Worm (Caenorhabditis elegans) whole organism, young adult: ENCODE results near the gene cdka-1.

Experiments used
- B0261.1 ChIP-seq: sonication (generic microtip); optimal IDR thresholded peaks from 2 replicates; lab custom pipeline; 2016; ENCODE audit warnings: mild to moderate bottlenecking, missing genetic modification characterization, moderate library complexity, missing compliant biosample characterization
- F10E7.11 ChIP-seq: sonication (generic microtip); optimal IDR thresholded peaks from 2 replicates; lab custom pipeline; 2017; ENCODE audit warnings: mild to moderate bottlenecking, missing genetic modification characterization, moderate library complexity, missing compliant biosample characterization
- F22D6.2 ChIP-seq: sonication (generic microtip); optimal IDR thresholded peaks from 2 replicates; lab custom pipeline; 2016; ENCODE audit warnings: mild to moderate bottlenecking, missing genetic modification characterization, missing compliant biosample characterization
- F39B2.1 ChIP-seq: fragments of 200-800 bp; sonication (Bioruptor generic); IDR thresholded peaks from 2 replicates; pipeline ENCODE4 v1.3.6; 2022; ENCODE audit warnings: missing genetic modification reagents, missing genetic modification characterization, missing compliant biosample characterization
- F49E8.2 ChIP-seq: sonication (generic microtip); optimal IDR thresholded peaks from 3 replicates; lab custom pipeline; 2017; ENCODE audit warnings: missing genetic modification characterization, mild to moderate bottlenecking, missing compliant biosample characterization, antibody characterized with exemption, moderate library complexity; ENCODE audit not compliant: insufficient read depth
- F52B5.7 ChIP-seq: sonication (generic microtip); optimal IDR thresholded peaks from 2 replicates; lab custom pipeline; 2016; ENCODE audit warnings: mild to moderate bottlenecking, missing genetic modification characterization, missing compliant biosample characterization
- F55B11.4 ChIP-seq: sonication (generic microtip); optimal IDR thresholded peaks from 2 replicates; lab custom pipeline; 2016; ENCODE audit warnings: missing compliant biosample characterization, missing genetic modification characterization, borderline replicate concordance; ENCODE audit not compliant: insufficient read depth
- F57A8.1 ChIP-seq: fragments of 200-800 bp; sonication (Bioruptor generic); optimal IDR thresholded peaks from 2 replicates; lab custom pipeline; 2018; ENCODE audit warnings: mild to moderate bottlenecking, missing genetic modification characterization, moderate library complexity, missing compliant biosample characterization
- T26A5.8 ChIP-seq: sonication (generic microtip); optimal IDR thresholded peaks from 2 replicates; lab custom pipeline; 2016; ENCODE audit warnings: missing genetic modification characterization, missing compliant biosample characterization
- Y53F4B.3 ChIP-seq: fragments of 200-800 bp; sonication (Bioruptor generic); IDR thresholded peaks from 2 replicates; pipeline ENCODE4 v1.3.6; 2022; ENCODE audit warnings: missing genetic modification reagents, missing genetic modification characterization, missing compliant biosample characterization
- Y53G8AR.9 ChIP-seq: fragments of 200-800 bp; sonication (Bioruptor generic); conservative IDR thresholded peaks from 2 replicates; pipeline ENCODE4 v1.3.6; 2022; ENCODE audit warnings: missing genetic modification reagents, missing genetic modification characterization, missing compliant biosample characterization
- Y79H2A.3 ChIP-seq: fragments of 200-800 bp; sonication (Bioruptor generic); conservative IDR thresholded peaks from 2 replicates; pipeline ENCODE4 v1.3.6; 2022; ENCODE audit warnings: missing genetic modification reagents, missing genetic modification characterization, missing compliant biosample characterization
- ZK185.1 ChIP-seq: sonication (generic microtip); optimal IDR thresholded peaks from 2 replicates; lab custom pipeline; 2016; ENCODE audit warnings: mild to moderate bottlenecking, missing genetic modification characterization, missing compliant biosample characterization; ENCODE audit not compliant: poor library complexity, severe bottlenecking
- aptf-3 ChIP-seq: fragments of 200-800 bp; sonication (Bioruptor generic); IDR thresholded peaks from 2 replicates; pipeline ENCODE4 v1.3.6; 2022; ENCODE audit warnings: missing genetic modification characterization, missing compliant biosample characterization
- attf-3 ChIP-seq: fragments of 200-800 bp; sonication (Bioruptor generic); conservative IDR thresholded peaks from 2 replicates; pipeline ENCODE4 v1.3.6; 2022; ENCODE audit warnings: missing genetic modification reagents, missing genetic modification characterization, missing compliant biosample characterization
- bed-2 ChIP-seq: fragments of 200-800 bp; sonication (Bioruptor generic); IDR thresholded peaks from 2 replicates; pipeline ENCODE4 v1.3.6; 2022; ENCODE audit warnings: missing genetic modification reagents, missing genetic modification characterization, missing compliant biosample characterization
- ccch-3 ChIP-seq: fragments of 200-800 bp; sonication (Bioruptor generic); optimal IDR thresholded peaks from 2 replicates; lab custom pipeline; 2018; ENCODE audit warnings: mild to moderate bottlenecking, missing genetic modification characterization, missing compliant biosample characterization
- ceh-27 ChIP-seq: fragments of 200-800 bp; sonication (Bioruptor generic); optimal IDR thresholded peaks from 2 replicates; lab custom pipeline; 2018; ENCODE audit warnings: mild to moderate bottlenecking, missing genetic modification characterization, moderate library complexity, missing compliant biosample characterization
- chd-7 ChIP-seq: sonication (generic microtip); optimal IDR thresholded peaks from 2 replicates; lab custom pipeline; 2016; ENCODE audit warnings: mild to moderate bottlenecking, missing genetic modification characterization, moderate library complexity, missing compliant biosample characterization
- die-1 ChIP-seq: sonication (generic microtip); optimal IDR thresholded peaks from 2 replicates; lab custom pipeline; 2016; ENCODE audit warnings: missing genotype, mild to moderate bottlenecking, missing genetic modification characterization, missing compliant biosample characterization
- dox-1 ChIP-seq: fragments of 200-800 bp; sonication (Bioruptor generic); IDR thresholded peaks from 2 replicates; pipeline ENCODE4 v1.3.6; 2022; ENCODE audit warnings: missing genetic modification reagents, missing genetic modification characterization, missing compliant biosample characterization
- egl-44 ChIP-seq: fragments of 200-800 bp; sonication (Bioruptor generic); IDR thresholded peaks from 2 replicates; pipeline ENCODE4 v1.3.6; 2022; ENCODE audit warnings: missing genetic modification reagents, missing genetic modification characterization, missing compliant biosample characterization
- egrh-3 ChIP-seq: fragments of 200-800 bp; sonication (Bioruptor generic); IDR thresholded peaks from 2 replicates; pipeline ENCODE4 v1.3.6; 2022; ENCODE audit warnings: missing genetic modification reagents, missing genetic modification characterization, missing compliant biosample characterization
- ets-4 ChIP-seq: fragments of 200-800 bp; sonication (Bioruptor generic); optimal IDR thresholded peaks from 2 replicates; lab custom pipeline; 2018; ENCODE audit warnings: mild to moderate bottlenecking, missing genetic modification characterization, missing compliant biosample characterization
- hlh-12 ChIP-seq: sonication (generic microtip); optimal IDR thresholded peaks from 2 replicates; lab custom pipeline; 2016; ENCODE audit warnings: missing genetic modification characterization, missing compliant biosample characterization
- hlh-26 ChIP-seq: fragments of 200-800 bp; sonication (Bioruptor generic); conservative IDR thresholded peaks from 2 replicates; pipeline ENCODE4 v1.3.6; 2022; ENCODE audit warnings: missing genetic modification reagents, missing genetic modification characterization, missing compliant biosample characterization
- lag-1 ChIP-seq: fragments of 200-800 bp; sonication (Bioruptor generic); IDR thresholded peaks from 2 replicates; pipeline ENCODE4 v1.3.6; 2022; ENCODE audit warnings: missing genetic modification reagents, missing genetic modification characterization, missing compliant biosample characterization
- let-607 ChIP-seq, 2 experiments: fragments of 200-800 bp in 1 of 2; sonication (Bioruptor generic) in 1 of 2; sonication (generic microtip) in 1 of 2; optimal IDR thresholded peaks; 2 replicates each; lab custom pipeline; 2016 to 2018; ENCODE audit warnings: mild to moderate bottlenecking in 2 of 2, missing compliant biosample characterization in 2 of 2, missing genetic modification characterization in 2 of 2, moderate library complexity in 2 of 2, missing genotype in 1 of 2
- lin-54 ChIP-seq: fragments of 200-800 bp; sonication (Bioruptor generic); optimal IDR thresholded peaks from 2 replicates; lab custom pipeline; 2018; ENCODE audit warnings: mild to moderate bottlenecking, missing genetic modification characterization, missing compliant biosample characterization
- lir-1 ChIP-seq: fragments of 200-800 bp; sonication (Bioruptor generic); conservative IDR thresholded peaks from 2 replicates; pipeline ENCODE4 v1.3.6; 2022; ENCODE audit warnings: missing genetic modification reagents, missing genetic modification characterization, missing compliant biosample characterization
- lsl-1 ChIP-seq: fragments of 200-800 bp; sonication (Bioruptor generic); optimal IDR thresholded peaks from 2 replicates; lab custom pipeline; 2018; ENCODE audit warnings: mild to moderate bottlenecking, missing genetic modification characterization, moderate library complexity, missing compliant biosample characterization
- madf-10 ChIP-seq: sonication (generic microtip); optimal IDR thresholded peaks from 2 replicates; lab custom pipeline; 2016; ENCODE audit warnings: mild to moderate bottlenecking, missing genetic modification characterization, missing compliant biosample characterization
- madf-8 ChIP-seq: fragments of 200-800 bp; sonication (Bioruptor generic); conservative IDR thresholded peaks from 2 replicates; pipeline ENCODE4 v1.3.6; 2022; ENCODE audit warnings: missing genetic modification reagents, missing genetic modification characterization, missing compliant biosample characterization
- mel-28 ChIP-seq: sonication (generic microtip); optimal IDR thresholded peaks from 2 replicates; lab custom pipeline; 2016; ENCODE audit warnings: borderline replicate concordance, mild to moderate bottlenecking, missing genetic modification characterization, missing compliant biosample characterization
- mxl-1 ChIP-seq: sonication (generic microtip); optimal IDR thresholded peaks from 2 replicates; lab custom pipeline; 2016; ENCODE audit warnings: missing genetic modification characterization, missing compliant biosample characterization
- nfya-2 ChIP-seq: fragments of 200-800 bp; sonication (Bioruptor generic); IDR thresholded peaks from 2 replicates; pipeline ENCODE4 v1.3.6; 2022; ENCODE audit warnings: missing genetic modification reagents, missing genetic modification characterization, missing compliant biosample characterization
- nfyb-1 ChIP-seq: fragments of 200-800 bp; sonication (Bioruptor generic); IDR thresholded peaks from 2 replicates; pipeline ENCODE4 v1.3.6; 2022; ENCODE audit warnings: missing genetic modification reagents, missing genetic modification characterization, missing compliant biosample characterization
- nhr-27 ChIP-seq: fragments of 200-800 bp; sonication (Bioruptor generic); optimal IDR thresholded peaks from 2 replicates; lab custom pipeline; 2018; ENCODE audit warnings: mild to moderate bottlenecking, missing genetic modification characterization, moderate library complexity, missing compliant biosample characterization
- nhr-80 ChIP-seq: sonication (generic microtip); optimal IDR thresholded peaks from 2 replicates; lab custom pipeline; 2016; ENCODE audit warnings: missing genetic modification characterization, missing compliant biosample characterization
- rcor-1 ChIP-seq: fragments of 200-800 bp; sonication (Bioruptor generic); IDR thresholded peaks from 2 replicates; pipeline ENCODE4 v1.3.6; 2022; ENCODE audit warnings: missing genetic modification reagents, missing genetic modification characterization, missing compliant biosample characterization
- rpc-1 ChIP-seq, 2 experiments: fragments of 150-350 bp in 1 of 2; sonication (generic microtip) in 1 of 2; optimal IDR thresholded peaks; 2 replicates each; lab custom pipeline; 2014 to 2018; ENCODE audit warnings: missing biosample characterization in 1 of 2, missing genetic modification characterization in 1 of 2, missing genetic modification reagents in 1 of 2, missing genotype in 1 of 2
- somi-1 ChIP-seq: fragments of 200-800 bp; sonication (Bioruptor generic); optimal IDR thresholded peaks from 2 replicates; lab custom pipeline; 2018; ENCODE audit warnings: mild to moderate bottlenecking, missing genetic modification characterization, missing compliant biosample characterization
- sptf-2 ChIP-seq: fragments of 200-800 bp; sonication (Bioruptor generic); optimal IDR thresholded peaks from 2 replicates; lab custom pipeline; 2018; ENCODE audit warnings: mild to moderate bottlenecking, missing genetic modification characterization, missing compliant biosample characterization
- unc-130 ChIP-seq: sonication (generic microtip); optimal IDR thresholded peaks from 2 replicates; lab custom pipeline; 2016; ENCODE audit warnings: missing genetic modification reagents, missing genetic modification characterization, missing compliant biosample characterization
- zim-3 ChIP-seq: sonication (generic microtip); optimal IDR thresholded peaks from 2 replicates; lab custom pipeline; 2017; ENCODE audit warnings: mild to moderate bottlenecking, missing genetic modification characterization, moderate library complexity, missing compliant biosample characterization
- ztf-18 ChIP-seq: sonication (generic microtip); optimal IDR thresholded peaks from 2 replicates; lab custom pipeline; 2016; ENCODE audit warnings: missing genotype, mild to moderate bottlenecking, missing genetic modification characterization, missing compliant biosample characterization
- ztf-22 ChIP-seq: fragments of 200-800 bp; sonication (Bioruptor generic); optimal IDR thresholded peaks from 2 replicates; lab custom pipeline; 2018; ENCODE audit warnings: mild to moderate bottlenecking, missing genetic modification characterization, moderate library complexity, missing compliant biosample characterization
- ztf-25 ChIP-seq: fragments of 200-800 bp; sonication (Bioruptor generic); IDR thresholded peaks from 2 replicates; pipeline ENCODE4 v1.3.6; 2022; ENCODE audit warnings: missing genetic modification reagents, missing genetic modification characterization, missing compliant biosample characterization
- ztf-6 ChIP-seq: fragments of 200-800 bp; sonication (Bioruptor generic); IDR thresholded peaks from 2 replicates; pipeline ENCODE4 v1.3.6; 2022; ENCODE audit warnings: missing genetic modification reagents, missing genetic modification characterization, missing compliant biosample characterization

cdka-1 gene

ce11 chrIII:4693281-4693680 is 34.7 kb downstream of the cdka-1 start, which contains the start of gene nifk-1 (continued):
- TF ChIP-seq let-607 (tag; optimal IDR thresholded peaks at IDR 0.05; lab: Kevin White, UChicago) (peak in 1 of 2 experiments; percentile 22), lsl-1 (GFP tag; lab: Kevin White, UChicago) (peak; percentile 66), lir-1 (GFP tag; lab: Robert Waterston, UW) (no peak), lin-54 (GFP tag; lab: Kevin White, UChicago) (peak; percentile 73), rcor-1 (GFP tag; lab: Robert Waterston, UW) (no peak), mel-28 (tag; lab: Kevin White, UChicago) (no peak), nfya-2 (GFP tag; lab: Robert Waterston, UW) (no peak), F52B5.7 (tag; lab: Kevin White, UChicago) (no peak), egl-44 (GFP tag; lab: Robert Waterston, UW) (no peak), sptf-2 (GFP tag; lab: Kevin White, UChicago) (no peak), somi-1 (no peak), unc-130 (no peak), rpc-1 (optimal IDR thresholded peaks at IDR 0.05; lab: Kevin White, UChicago) (no peak), rpc-1 (tag; optimal IDR thresholded peaks at IDR 0.05; lab: Kevin White, UChicago) (no peak), chd-7 (tag; lab: Kevin White, UChicago) (no peak), bed-2 (GFP tag; lab: Robert Waterston, UW) (no peak), madf-10 (tag; lab: Kevin White, UChicago) (no peak), lag-1 (GFP tag; lab: Robert Waterston, UW) (no peak), F55B11.4 (no peak), F22D6.2 (tag; lab: Kevin White, UChicago) (no peak), F49E8.2 (tag; lab: Kevin White, UChicago) (no peak), nfyb-1 (GFP tag; lab: Robert Waterston, UW) (peak; percentile 56; the same call in 1 of the 2 replicates), nhr-80 (peak; percentile 79), hlh-26 (GFP tag; lab: Robert Waterston, UW) (no peak), F57A8.1 (GFP tag; lab: Kevin White, UChicago) (no peak), ztf-25 (GFP tag; lab: Robert Waterston, UW) (no peak), ztf-22 (GFP tag; lab: Kevin White, UChicago) (no peak), F10E7.11 (tag; lab: Kevin White, UChicago) (no peak), ceh-27 (GFP tag; lab: Kevin White, UChicago) (no peak), ets-4 (no peak), Y53F4B.3 (GFP tag; lab: Robert Waterston, UW) (no peak), ztf-18 (tag; lab: Kevin White, UChicago) (peak; percentile 95), attf-3 (no peak), T26A5.8 (tag; lab: Kevin White, UChicago) (no peak), ZK185.1 (tag; lab: Kevin White, UChicago) (peak; percentile 7), hlh-12 (tag; lab: Kevin White, UChicago) (no peak), Y53G8AR.9 (no peak), F39B2.1 (GFP tag; lab: Robert Waterston, UW) (no peak), Y79H2A.3 (GFP tag; lab: Robert Waterston, UW) (no peak), B0261.1 (tag; lab: Kevin White, UChicago) (no peak), egrh-3 (GFP tag; lab: Robert Waterston, UW) (no peak), mxl-1 (tag; lab: Kevin White, UChicago) (no peak), aptf-3 (GFP tag; lab: Robert Waterston, UW) (no peak), ccch-3 (no peak), die-1 (tag; lab: Kevin White, UChicago) (no peak), zim-3 (tag; lab: Kevin White, UChicago) (no peak), ztf-6 (GFP tag; lab: Robert Waterston, UW) (no peak), madf-8 (GFP tag; lab: Robert Waterston, UW) (no peak), dox-1 (GFP tag; lab: Robert Waterston, UW) (peak; percentile 84), nhr-27 (tag; lab: Kevin White, UChicago) (no peak)
